Worm (Caenorhabditis elegans): ENCODE measurements around the gene F16H6.4.

ce11 chrV:18243227-18243626 lies 44.7 kb downstream of the F16H6.4 start:
- TF ChIP-seq daf-8 (GFP tag; IDR thresholded peaks at IDR 0.05) (no peak), ama-1 (optimal IDR thresholded peaks at IDR 0.05) (no peak), pha-4 (GFP tag; IDR thresholded peaks at IDR 0.05) (no peak), pha-4 (tag; optimal IDR thresholded peaks at IDR 0.05) (no peak), F37D6.2 (tag; optimal IDR thresholded peaks at IDR 0.05) (no peak), hlh-30 (tag; optimal IDR thresholded peaks at IDR 0.05; ENCODE audit: insufficient read depth) (no peak)
